Fruit fly (Drosophila melanogaster): ENCODE measurements around the gene spir.
A peak's percentile ranks its signal among the peaks of the same experiment; 100 is the strongest.

The spir gene

DNA sequence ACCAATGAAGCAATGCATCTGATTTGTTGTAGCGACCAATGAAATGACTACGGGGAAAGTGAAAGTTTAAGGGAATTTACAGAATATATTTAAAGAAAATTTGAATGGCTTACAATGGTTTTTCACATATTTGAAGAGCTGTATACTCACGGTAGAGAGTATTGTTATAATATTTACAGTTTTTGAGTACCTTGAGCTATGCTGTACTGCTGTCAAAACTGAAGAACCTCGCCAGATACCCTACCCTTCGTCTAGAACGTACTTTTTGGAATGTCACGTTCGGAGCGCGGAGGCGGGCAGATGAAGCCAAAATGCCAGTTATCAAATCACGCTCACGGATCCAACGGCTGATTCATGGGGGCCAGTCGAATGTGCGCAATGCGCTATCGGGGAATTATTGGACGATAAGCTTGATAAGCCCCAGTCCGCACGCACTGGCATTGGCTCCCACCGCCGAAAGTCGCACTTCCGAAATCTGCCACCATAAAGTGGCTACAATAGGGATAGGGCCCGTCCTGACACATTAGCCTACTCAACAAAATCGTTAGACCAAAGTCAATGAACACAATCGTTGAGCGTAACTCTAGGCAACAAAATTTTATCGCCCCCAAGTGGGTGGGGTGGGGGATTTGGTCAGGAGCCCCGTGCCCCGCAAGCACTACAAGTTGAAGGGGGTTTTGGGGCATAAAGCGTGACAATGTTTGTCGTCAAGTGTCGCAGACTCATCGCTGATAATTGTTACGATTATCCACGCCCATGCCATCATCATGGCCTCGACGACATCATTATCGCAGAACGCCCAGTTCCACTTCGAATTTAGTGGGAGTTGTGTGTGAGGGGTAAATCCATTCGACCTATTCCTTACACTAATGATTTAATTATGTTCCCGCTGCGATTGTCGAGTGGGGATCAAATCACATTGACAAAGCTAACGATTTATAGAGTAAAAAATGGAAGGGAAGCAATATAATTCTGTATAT, 46.2 kb upstream of the spir start (continued):
- no peak for TF ChIP-seq CG5245 (GFP tag; optimal IDR thresholded peaks at IDR 0.05)
- no peak for TF ChIP-seq corto (GFP tag; optimal IDR thresholded peaks at IDR 0.05)
- no peak for TF ChIP-seq cas (GFP tag; IDR thresholded peaks at IDR 0.05)
- no peak for TF ChIP-seq CrebB (tag; optimal IDR thresholded peaks at IDR 0.05)
- no peak for TF ChIP-seq Hand (GFP tag; optimal IDR thresholded peaks at IDR 0.05)
- no peak for TF ChIP-seq Scr (GFP tag; IDR thresholded peaks at IDR 0.05; ENCODE audit: partially characterized antibody)
- no peak for TF ChIP-seq CG2129 (GFP tag; IDR thresholded peaks at IDR 0.05; ENCODE audit: partially characterized antibody)
- no peak for TF ChIP-seq CG11093 (GFP tag; IDR thresholded peaks at IDR 0.05)
- TF ChIP-seq CG10147 (GFP tag; optimal IDR thresholded peaks at IDR 0.05), result no peak
- no peak for TF ChIP-seq CG1024 (GFP tag; IDR thresholded peaks at IDR 0.05)
- TF ChIP-seq odd (GFP tag; optimal IDR thresholded peaks at IDR 0.05), result no peak
- no peak for TF ChIP-seq CG5180 (GFP tag; optimal IDR thresholded peaks at IDR 0.05)
- TF ChIP-seq Hr51 (GFP tag; optimal IDR thresholded peaks at IDR 0.05), result peak in 1 of 2 experiments; percentile 15
- no peak for TF ChIP-seq crp (GFP tag; optimal IDR thresholded peaks at IDR 0.05)
- TF ChIP-seq CG6765 (GFP tag; optimal IDR thresholded peaks at IDR 0.05), result no peak
- peak; percentile 89 for TF ChIP-seq exex (tag; optimal IDR thresholded peaks at IDR 0.05)
- TF ChIP-seq CG10366 (GFP tag; IDR thresholded peaks at IDR 0.05), result no peak
- no peak for TF ChIP-seq HmgD (GFP tag; optimal IDR thresholded peaks at IDR 0.05)
- TF ChIP-seq gfzf (GFP tag; optimal IDR thresholded peaks at IDR 0.05), result no peak
- TF ChIP-seq pnt (GFP tag; optimal IDR thresholded peaks at IDR 0.05), result no peak
- no peak for TF ChIP-seq Nf-YA (GFP tag; IDR thresholded peaks at IDR 0.05)
- no peak for TF ChIP-seq sob (GFP tag; IDR thresholded peaks at IDR 0.05)
- no peak for TF ChIP-seq kay (GFP tag; optimal IDR thresholded peaks at IDR 0.05)
- TF ChIP-seq run (tag; optimal IDR thresholded peaks at IDR 0.05), result no peak
- no peak for TF ChIP-seq CG31224 (GFP tag; IDR thresholded peaks at IDR 0.05)
- TF ChIP-seq Blimp-1 (GFP tag; optimal IDR thresholded peaks at IDR 0.05), result no peak
- peak; percentile 71 for TF ChIP-seq abd-A (tag; optimal IDR thresholded peaks at IDR 0.05)
- TF ChIP-seq oc (tag; optimal IDR thresholded peaks at IDR 0.05), result no peak
- no peak for TF ChIP-seq Fer3 (tag; optimal IDR thresholded peaks at IDR 0.05)
- no peak for TF ChIP-seq ham (GFP tag; IDR thresholded peaks at IDR 0.05)
- 0 out of 2 replicates have a peak, but pooled peaks have one; percentile 10 for TF ChIP-seq Rfx (GFP tag; IDR thresholded peaks at IDR 0.05)
- TF ChIP-seq CG31365 (tag; optimal IDR thresholded peaks at IDR 0.05), result no peak
- TF ChIP-seq Oli (tag; optimal IDR thresholded peaks at IDR 0.05), result no peak
- no peak for TF ChIP-seq CG12155 (GFP tag; optimal IDR thresholded peaks at IDR 0.05)
- no peak for TF ChIP-seq wek (GFP tag; optimal IDR thresholded peaks at IDR 0.05)
- TF ChIP-seq Ets65A (GFP tag), result peak; percentile 1
- TF ChIP-seq CG12219 (GFP tag; optimal IDR thresholded peaks at IDR 0.05), result no peak
- no peak for TF ChIP-seq sna (GFP tag; IDR thresholded peaks at IDR 0.05; ENCODE audit: partially characterized antibody)
- TF ChIP-seq CG3726 (GFP tag; IDR thresholded peaks at IDR 0.05), result no peak
- TF ChIP-seq Usf (GFP tag; optimal IDR thresholded peaks at IDR 0.05), result no peak
- TF ChIP-seq crol (GFP tag; IDR thresholded peaks at IDR 0.05), result peak; percentile 83
- TF ChIP-seq CG16815 (GFP tag; optimal IDR thresholded peaks at IDR 0.05), result no peak
- TF ChIP-seq az2 (GFP tag; optimal IDR thresholded peaks at IDR 0.05), result no peak
- TF ChIP-seq pan (optimal IDR thresholded peaks at IDR 0.05), result no peak
- peak in 1 of 2 experiments; percentile 12 for TF ChIP-seq pan (GFP tag; optimal IDR thresholded peaks at IDR 0.05 in 1 of 2, IDR thresholded peaks at IDR 0.05 in 1 of 2)
- no peak for TF ChIP-seq CG10321 (GFP tag; IDR thresholded peaks at IDR 0.05)
- peak; percentile 30 for TF ChIP-seq CG7987 (GFP tag; optimal IDR thresholded peaks at IDR 0.05)
- TF ChIP-seq CG8478 (optimal IDR thresholded peaks at IDR 0.05), result no peak
- TF ChIP-seq mam (GFP tag; optimal IDR thresholded peaks at IDR 0.05), result no peak

Data from whole organism, embryonic.